Worm (Caenorhabditis elegans): ENCODE data around the gene exc-12.

Gene exc-12

DNA sequence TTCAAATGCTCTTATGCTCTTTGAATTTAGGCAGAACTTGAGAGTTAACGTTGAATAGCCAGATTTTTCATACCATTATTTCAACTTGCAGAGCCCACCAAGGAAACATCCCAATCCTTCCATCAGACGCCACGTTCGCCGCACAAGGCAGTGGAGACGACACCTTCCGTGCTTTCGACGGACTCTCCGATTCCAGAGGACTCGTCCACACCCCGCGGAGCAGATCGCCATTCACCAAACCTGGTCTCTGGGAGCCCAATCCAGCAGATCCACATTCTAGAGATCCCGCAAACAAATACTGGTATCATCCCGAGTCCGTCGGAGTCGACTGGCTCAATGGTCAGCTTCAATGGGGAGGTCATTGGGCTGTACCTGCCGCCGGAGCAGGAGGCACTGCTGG is 9.8 kb upstream of the exc-12 start:
- peak; percentile 80 for TF ChIP-seq zfh-2 (GFP tag; conservative IDR thresholded peaks at IDR 0.05)
- no peak for TF ChIP-seq tbp1 (GFP tag; optimal IDR thresholded peaks at IDR 0.05)
- TF ChIP-seq him-1 (tag; optimal IDR thresholded peaks at IDR 0.05) = no peak
- TF ChIP-seq dpff-1 (tag; optimal IDR thresholded peaks at IDR 0.05) = no peak
- no peak for TF ChIP-seq sea-2 (GFP tag; IDR thresholded peaks at IDR 0.05)
- TF ChIP-seq somi-1 (GFP tag; optimal IDR thresholded peaks at IDR 0.05) = no peak
- no peak for TF ChIP-seq nhr-80 (tag; optimal IDR thresholded peaks at IDR 0.05)
- TF ChIP-seq sdz-38 (tag; optimal IDR thresholded peaks at IDR 0.05) = no peak
- 0 out of 2 replicates have a peak, but pooled peaks have one; percentile 12 for TF ChIP-seq aptf-2 (GFP tag; conservative IDR thresholded peaks at IDR 0.05)

DNA sequence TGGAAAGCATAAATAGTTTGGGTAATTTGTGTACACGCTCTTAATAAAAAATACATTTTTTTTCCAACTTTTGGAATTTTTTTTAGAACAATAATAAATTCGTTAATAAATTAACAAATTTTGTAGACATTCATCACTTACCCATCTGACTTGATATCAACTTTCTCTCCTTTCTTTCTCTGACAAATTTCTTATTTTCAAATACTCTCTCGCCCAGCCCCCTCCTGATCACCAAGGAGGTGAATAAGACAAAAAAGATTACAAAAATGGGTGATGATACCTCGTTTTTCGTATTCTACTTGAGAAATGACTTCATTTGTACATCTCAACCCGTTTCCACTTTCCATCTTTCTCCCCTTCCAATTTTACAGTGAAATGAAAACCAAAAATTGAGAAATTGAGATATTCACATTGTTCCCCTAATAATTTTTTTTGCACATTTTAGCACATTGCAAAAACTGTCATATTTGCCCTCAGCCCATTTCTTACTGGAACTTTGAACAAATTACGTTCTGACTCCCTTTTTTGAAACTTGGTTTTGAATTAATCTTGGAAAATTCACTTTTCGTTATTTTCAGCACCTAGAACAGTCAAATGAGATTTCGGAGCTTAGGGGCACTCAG is 5.5 kb upstream of the exc-12 start, which contains the start of gene osm-7:
Gene osm-7, plus strand, starts transcription at position 573 of the 623 bp plus-strand sequence.
- TF ChIP-seq mxl-1 (tag; optimal IDR thresholded peaks at IDR 0.05) = no peak
- no peak for TF ChIP-seq ekl-4 (GFP tag; IDR thresholded peaks at IDR 0.05)
- TF ChIP-seq mes-4 (tag; optimal IDR thresholded peaks at IDR 0.05) = no peak

DNA sequence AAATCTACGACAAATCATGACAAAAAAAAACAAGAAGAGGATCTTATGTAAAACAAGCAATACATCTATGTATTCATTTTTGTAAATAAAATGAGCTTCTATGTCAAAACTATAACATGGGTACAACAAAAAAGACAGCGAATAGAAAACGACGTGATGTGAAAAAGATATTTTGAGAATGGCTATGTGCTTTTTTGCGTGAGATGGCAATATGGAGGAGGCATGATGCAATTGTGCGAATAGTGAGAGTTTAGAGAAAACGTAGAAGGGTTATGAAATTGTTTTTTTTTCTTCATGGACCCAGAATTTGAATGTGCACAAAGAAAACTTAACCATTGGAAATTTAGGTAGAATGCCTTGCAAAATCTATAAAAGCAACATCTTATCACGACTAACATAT is 4.3 kb downstream of the exc-12 start:
- TF ChIP-seq lin-35 (GFP tag; optimal IDR thresholded peaks at IDR 0.05) = peak in 1 of 3 experiments; percentile 14
- TF ChIP-seq ekl-4 (GFP tag; IDR thresholded peaks at IDR 0.05) = no peak

DNA sequence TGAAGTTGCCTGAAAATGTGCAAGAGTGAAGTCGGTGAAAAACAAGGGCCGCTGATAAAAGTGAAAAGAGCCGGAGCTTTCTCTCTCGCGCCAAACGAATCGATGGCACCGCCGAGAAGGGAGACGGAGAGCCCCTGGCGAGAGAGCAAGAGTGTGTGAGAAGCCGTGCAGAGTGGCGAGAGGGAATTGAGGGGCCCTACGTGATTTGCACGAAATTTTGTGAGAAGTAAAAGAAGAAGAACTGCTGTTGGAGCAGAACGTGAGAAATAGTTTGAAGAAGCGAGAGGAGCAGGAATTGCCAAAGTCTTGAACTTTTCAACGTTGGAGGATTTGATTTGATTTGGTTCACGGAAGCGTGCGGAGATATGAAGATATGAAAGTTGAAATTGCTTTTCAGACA is 5.3 kb downstream of the exc-12 start, which contains the start of gene aldo-1:
Gene aldo-1, minus strand, starts transcription at position 9 of the 400 bp plus-strand sequence.
- TF ChIP-seq egrh-3 (GFP tag; IDR thresholded peaks at IDR 0.05) = peak; percentile 38; the same call in 1 of the 2 replicates
- 0 out of 2 replicates have a peak, but pooled peaks have one; percentile 23 for TF ChIP-seq cebp-1 (GFP tag; IDR thresholded peaks at IDR 0.05)
- no peak for TF ChIP-seq cebp-1 (tag; optimal IDR thresholded peaks at IDR 0.05)
- no peak for TF ChIP-seq xnd-1 (tag; optimal IDR thresholded peaks at IDR 0.05)
- peak; percentile 70 for TF ChIP-seq zfh-2 (GFP tag; conservative IDR thresholded peaks at IDR 0.05)
- TF ChIP-seq lin-40 (tag; optimal IDR thresholded peaks at IDR 0.05) = peak; percentile 5
- peak; percentile 4 for TF ChIP-seq K12H6.12 (tag; optimal IDR thresholded peaks at IDR 0.05)
- no peak for TF ChIP-seq F22D6.2 (tag; optimal IDR thresholded peaks at IDR 0.05)
- TF ChIP-seq B0019.2 (GFP tag; conservative IDR thresholded peaks at IDR 0.05) = no peak

DNA sequence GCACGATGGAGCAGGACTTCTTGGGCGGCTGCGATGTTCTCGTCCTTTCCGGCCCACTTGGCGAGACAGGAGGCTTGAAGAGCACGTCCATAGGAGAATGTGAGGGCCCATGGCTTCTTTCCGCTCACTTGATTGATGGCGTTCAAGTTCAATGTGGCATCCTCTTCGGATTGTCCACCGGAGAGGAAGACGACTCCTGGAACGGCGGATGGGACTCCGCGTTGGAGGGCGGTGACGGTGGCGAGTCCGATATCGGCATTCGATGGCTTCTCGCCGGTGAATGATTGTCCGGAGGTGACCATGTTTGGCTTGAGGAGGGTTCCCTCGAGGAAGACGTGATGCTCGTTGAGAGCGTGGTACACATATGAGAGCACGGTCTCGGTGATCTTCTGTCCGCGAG is 6.7 kb downstream of the exc-12 start:
- 0 out of 2 replicates have a peak, but pooled peaks have one; percentile 8 for TF ChIP-seq sea-2 (GFP tag; IDR thresholded peaks at IDR 0.05)
- TF ChIP-seq ceh-40 (GFP tag; IDR thresholded peaks at IDR 0.05) = no peak
- no peak for TF ChIP-seq tbx-9 (tag; optimal IDR thresholded peaks at IDR 0.05; ENCODE audit: borderline replicate concordance)
- peak; percentile 86 for TF ChIP-seq zfh-2 (GFP tag; conservative IDR thresholded peaks at IDR 0.05)
- no peak for TF ChIP-seq lir-1 (GFP tag; conservative IDR thresholded peaks at IDR 0.05)
- peak; percentile 26; the same call in 1 of the 2 replicates for TF ChIP-seq egrh-3 (GFP tag; IDR thresholded peaks at IDR 0.05)
- no peak for TF ChIP-seq madf-10 (tag; optimal IDR thresholded peaks at IDR 0.05)

DNA sequence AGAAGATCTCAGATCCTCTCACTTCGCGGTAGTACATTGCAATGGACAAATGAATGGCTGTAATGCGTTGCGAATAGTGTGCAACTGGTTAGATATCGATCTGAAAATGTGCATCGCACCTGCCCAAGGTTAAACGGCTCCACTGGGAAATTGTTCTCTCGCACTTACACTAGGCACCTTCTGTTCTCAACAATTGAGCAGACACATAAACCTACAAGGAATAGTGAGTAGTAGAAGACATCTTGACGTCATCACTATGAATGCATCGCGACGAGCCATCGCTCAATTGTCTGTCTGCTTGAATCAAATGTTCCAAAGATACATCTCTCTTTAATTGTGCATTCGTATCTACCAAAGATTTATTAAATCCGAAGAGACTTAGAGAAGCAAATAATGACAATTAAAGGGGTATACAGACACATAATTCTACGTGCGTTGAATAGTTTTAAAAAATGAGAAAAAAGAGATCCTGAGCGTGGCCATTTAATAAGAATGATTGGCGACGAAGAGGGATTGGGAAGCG is 7.2 kb downstream of the exc-12 start, which contains the start of gene T05D4.2:
Gene T05D4.2, minus strand, starts transcription at position 83 of the 523 bp plus-strand sequence.
- TF ChIP-seq lin-35 (GFP tag; optimal IDR thresholded peaks at IDR 0.05) (peak in 1 of 3 experiments; percentile 45), ama-1 (optimal IDR thresholded peaks at IDR 0.05) (peak; percentile 22), ama-1 (GFP tag; optimal IDR thresholded peaks at IDR 0.05) (peak in 1 of 2 experiments; percentile 12), ceh-58 (GFP tag; IDR thresholded peaks at IDR 0.05) (no peak), cebp-1 (GFP tag; IDR thresholded peaks at IDR 0.05) (no peak), cebp-1 (tag; optimal IDR thresholded peaks at IDR 0.05) (peak; percentile 5), pbrm-1 (GFP tag; IDR thresholded peaks at IDR 0.05) (0 out of 2 replicates have a peak, but pooled peaks have one; percentile 11), snpc-1.1 (tag; optimal IDR thresholded peaks at IDR 0.05; ENCODE audit: insufficient read depth) (no peak)

Measured in whole organism, young adult.